Fruit fly (Drosophila melanogaster): ENCODE results near the gene hiw.

hiw gene

dm6 chrX:15022219-15022618 is 41.0 kb downstream of the hiw start (continued):
- TF ChIP-seq CkIIα-i1 (GFP tag; IDR thresholded peaks at IDR 0.05), result peak; percentile 46; the same call in 1 of the 2 replicates
- TF ChIP-seq Spps (tag; optimal IDR thresholded peaks at IDR 0.05), result peak; percentile 70
- peak; percentile 81 for TF ChIP-seq nau (GFP tag; optimal IDR thresholded peaks at IDR 0.05)
- TF ChIP-seq CG6791 (GFP tag; IDR thresholded peaks at IDR 0.05; ENCODE audit: partially characterized antibody), result 0 out of 3 replicates have a peak, but pooled peaks have one; percentile 25
- peak; percentile 56 for TF ChIP-seq CG9215 (GFP tag; IDR thresholded peaks at IDR 0.05)
- TF ChIP-seq ci (GFP tag; IDR thresholded peaks at IDR 0.05), result peak; percentile 95
- peak; percentile 76 for TF ChIP-seq ttk (GFP tag; IDR thresholded peaks at IDR 0.05)
- peak; percentile 82 to 88 for TF ChIP-seq chif (GFP tag; optimal IDR thresholded peaks at IDR 0.05)
- no peak for TF ChIP-seq hb (GFP tag; IDR thresholded peaks at IDR 0.05; ENCODE audit: partially characterized antibody)
- TF ChIP-seq Dip2 (GFP tag; IDR thresholded peaks at IDR 0.05), result no peak
- peak; percentile 91 for TF ChIP-seq CG15269 (tag; optimal IDR thresholded peaks at IDR 0.05)
- no peak for TF ChIP-seq crol (GFP tag; IDR thresholded peaks at IDR 0.05)
- TF ChIP-seq esg (GFP tag; conservative IDR thresholded peaks at IDR 0.05), result peak; percentile 65
- TF ChIP-seq dpn (GFP tag; optimal IDR thresholded peaks at IDR 0.05), result peak; percentile 90
- peak; percentile 89 for TF ChIP-seq CoRest (tag; optimal IDR thresholded peaks at IDR 0.05)
- TF ChIP-seq nom (GFP tag; optimal IDR thresholded peaks at IDR 0.05), result no peak
- no peak for TF ChIP-seq nerfin-2 (GFP tag; IDR thresholded peaks at IDR 0.05; ENCODE audit: partially characterized antibody)
- TF ChIP-seq CG17829 (tag; optimal IDR thresholded peaks at IDR 0.05), result peak; percentile 88
- no peak for TF ChIP-seq chinmo (GFP tag; IDR thresholded peaks at IDR 0.05; ENCODE audit: partially characterized antibody)
- peak; percentile 45 for TF ChIP-seq CG17186 (GFP tag; optimal IDR thresholded peaks at IDR 0.05)
- TF ChIP-seq chm (GFP tag; IDR thresholded peaks at IDR 0.05), result peak; percentile 90
- peak; percentile 6 for TF ChIP-seq pfk (GFP tag; optimal IDR thresholded peaks at IDR 0.05)
- TF ChIP-seq CG15601 (tag; optimal IDR thresholded peaks at IDR 0.05), result peak; percentile 81
- peak; percentile 61 for TF ChIP-seq Drgx (GFP tag; IDR thresholded peaks at IDR 0.05)
- peak; percentile 41 for TF ChIP-seq Hey (tag; optimal IDR thresholded peaks at IDR 0.05)
- TF ChIP-seq row (GFP tag; IDR thresholded peaks at IDR 0.05), result peak; percentile 90
- peak; percentile 67 for TF ChIP-seq CG6854 (GFP tag; optimal IDR thresholded peaks at IDR 0.05)
- no peak for TF ChIP-seq lov (optimal IDR thresholded peaks at IDR 0.05)
- peak; percentile 65; the same call in 1 of the 3 replicates for TF ChIP-seq lov (GFP tag; IDR thresholded peaks at IDR 0.05)
- peak; percentile 86 for TF ChIP-seq CG8924 (tag; optimal IDR thresholded peaks at IDR 0.05)
- peak; percentile 86 for TF ChIP-seq CG7786 (GFP tag; optimal IDR thresholded peaks at IDR 0.05)
- peak; percentile 68 for TF ChIP-seq CG9437 (GFP tag; optimal IDR thresholded peaks at IDR 0.05)
- TF ChIP-seq MBD-R2 (GFP tag; IDR thresholded peaks at IDR 0.05), result peak; percentile 67
- TF ChIP-seq Optix (GFP tag; IDR thresholded peaks at IDR 0.05), result peak; percentile 86
- TF ChIP-seq CG9609 (GFP tag; optimal IDR thresholded peaks at IDR 0.05), result peak; percentile 82
- TF ChIP-seq jing (GFP tag; optimal IDR thresholded peaks at IDR 0.05), result peak; percentile 68
- TF ChIP-seq CG6683 (GFP tag; optimal IDR thresholded peaks at IDR 0.05), result peak; percentile 72
- peak; percentile 74 for TF ChIP-seq Mes4 (GFP tag; optimal IDR thresholded peaks at IDR 0.05)
- TF ChIP-seq CG31224 (GFP tag; IDR thresholded peaks at IDR 0.05), result peak; percentile 70
- TF ChIP-seq HLH3B (GFP tag; IDR thresholded peaks at IDR 0.05), result peak; percentile 86
- TF ChIP-seq CG7745 (tag; optimal IDR thresholded peaks at IDR 0.05), result no peak
- TF ChIP-seq Mad (GFP tag; optimal IDR thresholded peaks at IDR 0.05), result peak; percentile 80
- TF ChIP-seq ab (GFP tag; optimal IDR thresholded peaks at IDR 0.05), result peak; percentile 15
- peak; percentile 50 for TF ChIP-seq trh (GFP tag; optimal IDR thresholded peaks at IDR 0.05)
- TF ChIP-seq h (optimal IDR thresholded peaks at IDR 0.05), result no peak
- peak; percentile 74 for TF ChIP-seq rib (GFP tag; IDR thresholded peaks at IDR 0.05)
- peak; percentile 84 to 87 for TF ChIP-seq Pdp1 (GFP tag; optimal IDR thresholded peaks at IDR 0.05)
- peak; percentile 64 for TF ChIP-seq fd64A (GFP tag; optimal IDR thresholded peaks at IDR 0.05)
- 0 out of 2 replicates have a peak, but pooled peaks have one; percentile 19 for TF ChIP-seq CG11085 (GFP tag; IDR thresholded peaks at IDR 0.05)
- no peak for TF ChIP-seq Hr39 (optimal IDR thresholded peaks at IDR 0.05)
- TF ChIP-seq CG18476 (GFP tag; optimal IDR thresholded peaks at IDR 0.05), result peak; percentile 70
- TF ChIP-seq CG6254 (GFP tag; optimal IDR thresholded peaks at IDR 0.05), result peak; percentile 78
